Fruit fly (Drosophila melanogaster): ENCODE measurements around the gene BobA.

BobA gene

dm6 chr3L:14967691-14968538 is 22.0 kb upstream of the BobA start (continued):
- TF ChIP-seq Trl (optimal IDR thresholded peaks at IDR 0.05) (peak in 1 of 2 experiments; percentile 52), Trl (GFP tag; optimal IDR thresholded peaks at IDR 0.05) (no peak), pan (optimal IDR thresholded peaks at IDR 0.05) (no peak), pan (GFP tag; optimal IDR thresholded peaks at IDR 0.05 in 1 of 2, IDR thresholded peaks at IDR 0.05 in 1 of 2) (no peak), CG8388 (GFP tag; optimal IDR thresholded peaks at IDR 0.05) (no peak)

DNA sequence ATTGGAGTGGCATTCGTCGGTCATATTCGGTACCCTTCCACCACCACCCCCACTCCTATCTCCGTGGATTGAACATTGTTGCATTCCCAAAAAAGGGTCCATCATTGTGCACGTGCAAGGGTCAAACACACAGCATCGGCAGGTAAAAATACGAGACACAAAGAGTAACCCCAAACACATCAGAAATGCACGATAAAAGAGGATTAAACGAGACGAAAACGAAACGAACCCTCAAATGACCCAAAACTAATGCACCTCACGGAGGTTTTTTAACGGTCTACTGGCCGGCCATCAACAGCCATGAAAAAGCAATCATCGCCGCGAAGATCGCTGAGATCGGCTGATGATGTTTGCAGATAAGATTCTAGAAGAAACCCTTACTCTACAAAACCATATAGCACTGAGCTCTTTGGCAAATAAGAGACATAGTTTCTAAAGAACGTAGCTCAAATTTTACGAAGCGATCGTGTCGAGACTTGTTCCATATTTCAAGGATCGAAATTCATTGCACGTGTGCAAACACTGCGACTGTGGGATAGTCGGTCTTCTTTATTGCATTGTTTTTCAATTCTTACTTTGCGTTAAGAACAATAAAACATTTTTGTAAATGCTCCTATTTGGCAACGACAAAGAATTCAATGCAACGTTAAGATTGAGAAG is 20.4 kb upstream of the BobA start:
- TF ChIP-seq caup (GFP tag; optimal IDR thresholded peaks at IDR 0.05; ENCODE audit: severe bottlenecking): no peak
- peak; percentile 60 for TF ChIP-seq D (optimal IDR thresholded peaks at IDR 0.05)
- peak; percentile 19 for TF ChIP-seq D (GFP tag; optimal IDR thresholded peaks at IDR 0.05)
- TF ChIP-seq zen (tag; optimal IDR thresholded peaks at IDR 0.05): peak; percentile 80
- peak; percentile 26 for TF ChIP-seq gsb-n (tag; optimal IDR thresholded peaks at IDR 0.05)
- TF ChIP-seq CG6813 (GFP tag; optimal IDR thresholded peaks at IDR 0.05): no peak
- peak; percentile 93 for TF ChIP-seq CG15479 (GFP tag; optimal IDR thresholded peaks at IDR 0.05)
- TF ChIP-seq CG11398 (GFP tag; optimal IDR thresholded peaks at IDR 0.05): no peak
- no peak for TF ChIP-seq CG7928 (GFP tag; optimal IDR thresholded peaks at IDR 0.05)
- TF ChIP-seq rib (GFP tag; IDR thresholded peaks at IDR 0.05): 0 out of 2 replicates have a peak, but pooled peaks have one; percentile 16
- TF ChIP-seq nau (GFP tag; optimal IDR thresholded peaks at IDR 0.05): no peak
- TF ChIP-seq CG43689 (GFP tag; IDR thresholded peaks at IDR 0.05): no peak
- no peak for TF ChIP-seq tna (GFP tag; IDR thresholded peaks at IDR 0.05; ENCODE audit: partially characterized antibody)
- peak; percentile 95 for TF ChIP-seq grn (GFP tag; optimal IDR thresholded peaks at IDR 0.05)
- TF ChIP-seq fu2 (GFP tag; optimal IDR thresholded peaks at IDR 0.05): no peak
- peak in 1 of 2 experiments; percentile 4 for TF ChIP-seq tll (GFP tag; optimal IDR thresholded peaks at IDR 0.05)
- no peak for TF ChIP-seq Dll (GFP tag; IDR thresholded peaks at IDR 0.05; ENCODE audit: partially characterized antibody)
- no peak for TF ChIP-seq mam (GFP tag; optimal IDR thresholded peaks at IDR 0.05)
- no peak for TF ChIP-seq cato (GFP tag; optimal IDR thresholded peaks at IDR 0.05; ENCODE audit: borderline replicate concordance)
- TF ChIP-seq Nf-YB (GFP tag; optimal IDR thresholded peaks at IDR 0.05): no peak
- peak; percentile 2 for TF ChIP-seq fd102C (GFP tag; optimal IDR thresholded peaks at IDR 0.05)
- no peak for TF ChIP-seq CG11093 (GFP tag; IDR thresholded peaks at IDR 0.05)
- no peak for TF ChIP-seq CG12299 (tag; optimal IDR thresholded peaks at IDR 0.05)
- no peak for TF ChIP-seq tgo (GFP tag; IDR thresholded peaks at IDR 0.05)
- no peak for TF ChIP-seq row (GFP tag; IDR thresholded peaks at IDR 0.05)
- TF ChIP-seq CG2120 (GFP tag; optimal IDR thresholded peaks at IDR 0.05): no peak
- TF ChIP-seq pros (GFP tag; optimal IDR thresholded peaks at IDR 0.05): peak; percentile 59
- peak; percentile 67 for TF ChIP-seq oc (tag; optimal IDR thresholded peaks at IDR 0.05)
- no peak for TF ChIP-seq E2f1 (GFP tag; IDR thresholded peaks at IDR 0.05)
- no peak for TF ChIP-seq HHEX (GFP tag; optimal IDR thresholded peaks at IDR 0.05)
- TF ChIP-seq chif (GFP tag; optimal IDR thresholded peaks at IDR 0.05): no peak
- TF ChIP-seq kni (GFP tag; optimal IDR thresholded peaks at IDR 0.05): peak; percentile 79
- peak in 1 of 2 experiments; percentile 26 for TF ChIP-seq insv (GFP tag; optimal IDR thresholded peaks at IDR 0.05)
- no peak for TF ChIP-seq Ets97D (GFP tag; optimal IDR thresholded peaks at IDR 0.05)
- no peak for TF ChIP-seq Max (GFP tag; optimal IDR thresholded peaks at IDR 0.05)
- TF ChIP-seq yki (optimal IDR thresholded peaks at IDR 0.05): no peak
- no peak for TF ChIP-seq Hey (tag; optimal IDR thresholded peaks at IDR 0.05)
- TF ChIP-seq p53 (GFP tag; optimal IDR thresholded peaks at IDR 0.05): peak; percentile 92
- TF ChIP-seq Kr (GFP tag; optimal IDR thresholded peaks at IDR 0.05): peak; percentile 85
- TF ChIP-seq CG12236 (GFP tag; optimal IDR thresholded peaks at IDR 0.05): no peak
- TF ChIP-seq bbx (GFP tag; IDR thresholded peaks at IDR 0.05; ENCODE audit: partially characterized antibody): no peak
- peak; percentile 2 for TF ChIP-seq zf30C (GFP tag; optimal IDR thresholded peaks at IDR 0.05)
